Worm (Caenorhabditis elegans): ENCODE results near the gene osm-9.

DNA sequence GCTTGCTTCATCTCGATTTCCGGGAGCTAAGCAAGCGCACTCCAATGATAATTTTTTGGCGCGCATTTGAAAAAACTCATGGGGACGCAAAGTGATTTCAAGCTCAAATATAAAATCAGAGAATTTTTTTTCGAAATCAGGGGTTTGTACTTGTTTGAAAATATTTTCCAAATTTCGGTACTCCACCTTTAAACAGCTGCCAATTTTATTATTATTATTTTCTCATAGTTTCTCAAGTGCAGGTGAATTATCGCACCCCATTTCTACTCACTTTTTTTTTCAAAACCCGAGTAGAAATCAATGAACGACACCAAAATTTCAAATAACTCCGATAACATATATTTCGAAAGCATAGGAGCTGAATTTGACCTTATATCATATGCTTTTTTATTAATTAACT lies 53.1 kb downstream of the osm-9 start, which contains the start of gene srz-83:
- TF ChIP-seq egl-44 (GFP tag; IDR thresholded peaks at IDR 0.05) (no peak), Y67H2A.10 (GFP tag; conservative IDR thresholded peaks at IDR 0.05) (no peak), zfh-2 (GFP tag; conservative IDR thresholded peaks at IDR 0.05) (no peak), ama-1 (optimal IDR thresholded peaks at IDR 0.05) (no peak), ama-1 (GFP tag; optimal IDR thresholded peaks at IDR 0.05) (no peak)
